Fruit fly (Drosophila melanogaster) ovary, adult (tissue): ENCODE results near the gene capt.

ENCODE experiments used
- CG17801 ChIP-seq: fragments of 200-800 bp; optimal IDR thresholded peaks from 2 replicates; lab custom pipeline; 2019; ENCODE audit warnings: missing biosample characterization, mild to moderate bottlenecking, missing genetic modification characterization, moderate library complexity; ENCODE audit not compliant: partially characterized antibody

The capt gene

dm6 chr2L:1118149-1118548 is 39.9 kb downstream of the capt start:
- TF ChIP-seq CG17801 (GFP tag; lab: Kevin White, UChicago): no peak

- no peak for TF ChIP-seq CG17801 (GFP tag; lab: Kevin White, UChicago)
Measured at dm6 chr2L:1116661-1117322, 41.3 kb downstream of the capt start.

- no peak for TF ChIP-seq CG17801 (GFP tag; lab: Kevin White, UChicago)
Measured at dm6 chr2L:1114230-1114629, 43.8 kb downstream of the capt start.

- no peak for TF ChIP-seq CG17801 (GFP tag; lab: Kevin White, UChicago)
Measured at dm6 chr2L:1112641-1113040, 45.4 kb downstream of the capt start, which contains the start of gene CG14340. Gene CG14340, plus strand, starts transcription at chr2L:1112941.

dm6 chr2L:1108029-1108688 is 49.9 kb downstream of the capt start, which contains the start of the genes PolrMT and CG14339:
Gene PolrMT, minus strand, starts transcription at chr2L:1108373.
Gene CG14339, plus strand, starts transcription at chr2L:1108540.
- no peak for TF ChIP-seq CG17801 (GFP tag; lab: Kevin White, UChicago)

- no peak for TF ChIP-seq CG17801 (GFP tag; lab: Kevin White, UChicago)
Measured at dm6 chr2L:1102349-1102748, 55.7 kb downstream of the capt start, which contains the start of gene CG4629. Gene CG4629, minus strand, starts transcription at chr2L:1102504.
